Worm (Caenorhabditis elegans) whole organism, young adult: ENCODE data around the gene fut-5.

Experiments used
- B0019.2 ChIP-seq: fragments of 200-800 bp; sonication (Bioruptor generic); conservative IDR thresholded peaks from 2 replicates; pipeline ENCODE4 v1.3.6; 2022; ENCODE audit warnings: missing genetic modification reagents, missing genetic modification characterization, missing compliant biosample characterization
- B0336.3 ChIP-seq: fragments of 200-800 bp; sonication (Bioruptor generic); IDR thresholded peaks from 2 replicates; pipeline ENCODE4 v1.3.6; 2022; ENCODE audit warnings: missing genetic modification characterization, missing compliant biosample characterization
- D2030.7 ChIP-seq: fragments of 200-800 bp; sonication (Bioruptor generic); IDR thresholded peaks from 2 replicates; pipeline ENCODE4 v1.3.6; 2022; ENCODE audit warnings: missing genetic modification reagents, missing genetic modification characterization, missing compliant biosample characterization
- F22D6.2 ChIP-seq: sonication (generic microtip); optimal IDR thresholded peaks from 2 replicates; lab custom pipeline; 2016; ENCODE audit warnings: mild to moderate bottlenecking, missing genetic modification characterization, missing compliant biosample characterization
- F49E8.2 ChIP-seq: sonication (generic microtip); optimal IDR thresholded peaks from 3 replicates; lab custom pipeline; 2017; ENCODE audit warnings: missing genetic modification characterization, mild to moderate bottlenecking, missing compliant biosample characterization, antibody characterized with exemption, moderate library complexity; ENCODE audit not compliant: insufficient read depth
- F55B11.4 ChIP-seq: sonication (generic microtip); optimal IDR thresholded peaks from 2 replicates; lab custom pipeline; 2016; ENCODE audit warnings: missing compliant biosample characterization, missing genetic modification characterization, borderline replicate concordance; ENCODE audit not compliant: insufficient read depth
- K11D2.4 ChIP-seq: fragments of 200-800 bp; sonication (Bioruptor generic); IDR thresholded peaks from 2 replicates; pipeline ENCODE4 v1.3.6; 2022; ENCODE audit warnings: missing genetic modification reagents, missing genetic modification characterization, missing compliant biosample characterization
- Y53G8AR.9 ChIP-seq: fragments of 200-800 bp; sonication (Bioruptor generic); conservative IDR thresholded peaks from 2 replicates; pipeline ENCODE4 v1.3.6; 2022; ENCODE audit warnings: missing genetic modification reagents, missing genetic modification characterization, missing compliant biosample characterization
- attf-5 ChIP-seq: fragments of 200-800 bp; sonication (Bioruptor generic); optimal IDR thresholded peaks from 2 replicates; lab custom pipeline; 2018; ENCODE audit warnings: mild to moderate bottlenecking, missing genetic modification characterization, missing compliant biosample characterization
- cebp-2 ChIP-seq: fragments of 200-800 bp; sonication (Bioruptor generic); IDR thresholded peaks from 2 replicates; pipeline ENCODE4 v1.3.6; 2022; ENCODE audit warnings: missing genetic modification characterization, missing compliant biosample characterization
- ceh-27 ChIP-seq: fragments of 200-800 bp; sonication (Bioruptor generic); optimal IDR thresholded peaks from 2 replicates; lab custom pipeline; 2018; ENCODE audit warnings: mild to moderate bottlenecking, missing genetic modification characterization, moderate library complexity, missing compliant biosample characterization
- ceh-58 ChIP-seq: fragments of 200-800 bp; sonication (Bioruptor generic); IDR thresholded peaks from 2 replicates; pipeline ENCODE4 v1.3.6; 2022; ENCODE audit warnings: missing genetic modification characterization, missing compliant biosample characterization
- ceh-91 ChIP-seq: fragments of 200-800 bp; sonication (Bioruptor generic); IDR thresholded peaks from 2 replicates; pipeline ENCODE4 v1.3.6; 2022; ENCODE audit warnings: missing genetic modification reagents, missing genetic modification characterization, missing compliant biosample characterization
- dox-1 ChIP-seq: fragments of 200-800 bp; sonication (Bioruptor generic); IDR thresholded peaks from 2 replicates; pipeline ENCODE4 v1.3.6; 2022; ENCODE audit warnings: missing genetic modification reagents, missing genetic modification characterization, missing compliant biosample characterization
- efl-1 ChIP-seq: fragments of 150-350 bp; optimal IDR thresholded peaks from 2 replicates; lab custom pipeline; 2014; ENCODE audit warnings: missing biosample characterization, missing genetic modification reagents, missing genetic modification characterization
- egl-18 ChIP-seq: fragments of 200-800 bp; sonication (Bioruptor generic); IDR thresholded peaks from 2 replicates; pipeline ENCODE4 v1.3.6; 2022; ENCODE audit warnings: missing genetic modification reagents, missing genetic modification characterization, missing compliant biosample characterization
- egl-44 ChIP-seq: fragments of 200-800 bp; sonication (Bioruptor generic); IDR thresholded peaks from 2 replicates; pipeline ENCODE4 v1.3.6; 2022; ENCODE audit warnings: missing genetic modification reagents, missing genetic modification characterization, missing compliant biosample characterization
- ets-4 ChIP-seq: fragments of 200-800 bp; sonication (Bioruptor generic); optimal IDR thresholded peaks from 2 replicates; lab custom pipeline; 2018; ENCODE audit warnings: mild to moderate bottlenecking, missing genetic modification characterization, missing compliant biosample characterization
- fkh-3 ChIP-seq: sonication (generic microtip); optimal IDR thresholded peaks from 2 replicates; lab custom pipeline; 2016; ENCODE audit warnings: mild to moderate bottlenecking, missing genetic modification characterization, missing compliant biosample characterization
- hmg-1.2 ChIP-seq: fragments of 200-800 bp; sonication (Bioruptor generic); IDR thresholded peaks from 2 replicates; pipeline ENCODE4 v1.3.6; 2022; ENCODE audit warnings: missing genetic modification reagents, missing genetic modification characterization, missing compliant biosample characterization
- lin-26 ChIP-seq: fragments of 200-800 bp; sonication (Bioruptor generic); IDR thresholded peaks from 2 replicates; pipeline ENCODE4 v1.3.6; 2022; ENCODE audit warnings: missing genetic modification reagents, missing genetic modification characterization, missing compliant biosample characterization
- lsl-1 ChIP-seq: fragments of 200-800 bp; sonication (Bioruptor generic); optimal IDR thresholded peaks from 2 replicates; lab custom pipeline; 2018; ENCODE audit warnings: mild to moderate bottlenecking, missing genetic modification characterization, moderate library complexity, missing compliant biosample characterization
- nfya-1 ChIP-seq: sonication (generic microtip); optimal IDR thresholded peaks from 2 replicates; lab custom pipeline; 2017; ENCODE audit warnings: antibody characterized with exemption, missing compliant biosample characterization, missing genetic modification characterization, borderline replicate concordance; ENCODE audit not compliant: insufficient read depth
- nfya-2 ChIP-seq: fragments of 200-800 bp; sonication (Bioruptor generic); IDR thresholded peaks from 2 replicates; pipeline ENCODE4 v1.3.6; 2022; ENCODE audit warnings: missing genetic modification reagents, missing genetic modification characterization, missing compliant biosample characterization
- nhr-27 ChIP-seq: fragments of 200-800 bp; sonication (Bioruptor generic); optimal IDR thresholded peaks from 2 replicates; lab custom pipeline; 2018; ENCODE audit warnings: mild to moderate bottlenecking, missing genetic modification characterization, moderate library complexity, missing compliant biosample characterization
- rec-8 ChIP-seq, 2 experiments: sonication (generic microtip); optimal IDR thresholded peaks; 2 replicates each; lab custom pipeline; 2016; ENCODE audit warnings: mild to moderate bottlenecking in 2 of 2, missing genetic modification characterization in 2 of 2, missing genetic modification reagents in 2 of 2, missing genotype in 2 of 2, missing biosample characterization in 1 of 2, missing compliant biosample characterization in 1 of 2, moderate library complexity in 1 of 2
- repo-1 ChIP-seq: sonication (generic microtip); optimal IDR thresholded peaks from 2 replicates; lab custom pipeline; 2017; ENCODE audit warnings: mild to moderate bottlenecking, missing genetic modification characterization, missing compliant biosample characterization
- sdz-38 ChIP-seq: sonication (generic microtip); optimal IDR thresholded peaks from 2 replicates; lab custom pipeline; 2016; ENCODE audit warnings: missing genotype, missing genetic modification characterization, missing compliant biosample characterization
- snpc-3.4 ChIP-seq: sonication (generic microtip); optimal IDR thresholded peaks from 2 replicates; lab custom pipeline; 2017; ENCODE audit warnings: missing genetic modification characterization, mild to moderate bottlenecking, missing compliant biosample characterization, antibody characterized with exemption, moderate library complexity, missing genotype, missing genetic modification reagents
- snpc-4 ChIP-seq, 5 experiments: fragments of 150-350 bp in 1 of 5; sonication (generic microtip) in 4 of 5; optimal IDR thresholded peaks; 2 replicates each; lab custom pipeline; 2014 to 2018; ENCODE audit warnings: missing genetic modification characterization in 5 of 5, missing biosample characterization in 3 of 5, antibody characterized with exemption in 2 of 5, mild to moderate bottlenecking in 2 of 5, missing compliant biosample characterization in 2 of 5, missing genotype in 2 of 5, moderate library complexity in 2 of 5, missing genetic modification reagents in 1 of 5
- somi-1 ChIP-seq: fragments of 200-800 bp; sonication (Bioruptor generic); optimal IDR thresholded peaks from 2 replicates; lab custom pipeline; 2018; ENCODE audit warnings: mild to moderate bottlenecking, missing genetic modification characterization, missing compliant biosample characterization
- sptf-2 ChIP-seq: fragments of 200-800 bp; sonication (Bioruptor generic); optimal IDR thresholded peaks from 2 replicates; lab custom pipeline; 2018; ENCODE audit warnings: mild to moderate bottlenecking, missing genetic modification characterization, missing compliant biosample characterization
- tbx-9 ChIP-seq: sonication (generic microtip); optimal IDR thresholded peaks from 2 replicates; lab custom pipeline; 2016; ENCODE audit warnings: borderline replicate concordance, missing genetic modification characterization, inconsistent platforms, missing compliant biosample characterization
- tlf-1 ChIP-seq: fragments of 200-800 bp; sonication (Bioruptor generic); optimal IDR thresholded peaks from 2 replicates; lab custom pipeline; 2018; ENCODE audit warnings: mild to moderate bottlenecking, missing genetic modification characterization, missing compliant biosample characterization
- zim-3 ChIP-seq: sonication (generic microtip); optimal IDR thresholded peaks from 2 replicates; lab custom pipeline; 2017; ENCODE audit warnings: mild to moderate bottlenecking, missing genetic modification characterization, moderate library complexity, missing compliant biosample characterization
- ztf-22 ChIP-seq: fragments of 200-800 bp; sonication (Bioruptor generic); optimal IDR thresholded peaks from 2 replicates; lab custom pipeline; 2018; ENCODE audit warnings: mild to moderate bottlenecking, missing genetic modification characterization, moderate library complexity, missing compliant biosample characterization

Gene fut-5

DNA sequence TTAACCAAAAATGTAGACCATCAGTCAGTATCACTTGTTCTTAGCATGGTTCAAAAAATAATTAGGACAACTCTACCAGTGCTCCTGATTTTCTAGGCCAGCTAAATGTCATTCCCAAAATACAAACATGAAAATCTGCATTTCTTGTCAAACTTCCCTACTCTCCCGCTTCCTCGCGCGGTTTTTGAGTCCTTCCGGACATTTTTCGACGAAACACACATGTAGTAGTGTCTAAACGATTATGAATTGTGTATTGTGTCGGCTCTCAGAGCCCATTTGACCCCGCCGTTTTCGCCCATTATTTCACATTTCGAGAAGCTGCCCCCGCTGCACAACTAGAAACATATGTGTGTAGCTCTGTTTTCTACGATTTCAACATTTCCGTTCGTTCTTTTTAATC lies 40.9 kb downstream of the fut-5 start, which contains the start of gene F35D11.1:
Gene F35D11.1, plus strand, starts transcription at position 301 of the 400 bp plus-strand sequence.
- TF ChIP-seq somi-1 (GFP tag; lab: Kevin White, UChicago) (no peak), ceh-58 (GFP tag; lab: Robert Waterston, UW) (no peak), nfya-2 (GFP tag; lab: Robert Waterston, UW) (no peak), D2030.7 (no peak), tbx-9 (tag; lab: Kevin White, UChicago) (no peak), ets-4 (GFP tag; lab: Kevin White, UChicago) (no peak), efl-1 (GFP tag; lab: Kevin White, UChicago) (no peak), egl-18 (GFP tag; lab: Robert Waterston, UW) (no peak), ceh-27 (GFP tag; lab: Kevin White, UChicago) (no peak), sptf-2 (GFP tag; lab: Kevin White, UChicago) (no peak), sdz-38 (tag; lab: Kevin White, UChicago) (no peak)

DNA sequence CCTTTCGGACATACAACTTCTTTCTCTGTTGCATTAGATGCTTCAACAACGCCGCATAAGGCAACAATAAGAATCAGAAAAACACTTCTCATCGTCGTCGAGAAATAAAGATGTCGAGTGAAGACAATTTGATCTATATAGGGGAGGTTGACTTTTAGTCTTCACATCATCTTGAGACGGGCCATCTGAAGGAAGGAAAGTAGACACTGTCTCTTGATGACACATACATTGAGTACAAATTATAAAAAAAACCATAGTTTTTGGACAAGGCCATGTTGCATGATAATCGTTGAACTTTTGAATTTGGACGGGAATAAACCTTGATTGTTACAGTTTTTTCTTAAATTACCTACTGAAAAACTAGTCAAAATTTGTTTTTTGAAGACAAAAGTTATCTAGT lies 45.8 kb downstream of the fut-5 start, which contains the start of gene clec-139:
Gene clec-139, minus strand, starts transcription at position 101 of the 400 bp plus-strand sequence.
- TF ChIP-seq hmg-1.2 (GFP tag; lab: Robert Waterston, UW) = no peak
- TF ChIP-seq K11D2.4 (GFP tag; lab: Robert Waterston, UW) = no peak
- TF ChIP-seq B0336.3 = no peak
- TF ChIP-seq snpc-4 (GFP tag; optimal IDR thresholded peaks at IDR 0.05; lab: Kevin White, UChicago) = no peak
- TF ChIP-seq snpc-4 (tag; optimal IDR thresholded peaks at IDR 0.05; lab: Kevin White, UChicago) = no peak
- no peak for TF ChIP-seq attf-5 (GFP tag; lab: Kevin White, UChicago)
- TF ChIP-seq Y53G8AR.9 (GFP tag; lab: Robert Waterston, UW) = no peak
- no peak for TF ChIP-seq ceh-91 (GFP tag; lab: Robert Waterston, UW)
- TF ChIP-seq rec-8 (tag; optimal IDR thresholded peaks at IDR 0.05; lab: Kevin White, UChicago) = no peak
- TF ChIP-seq repo-1 = no peak
- TF ChIP-seq snpc-3.4 (tag; lab: Kevin White, UChicago) = no peak
- TF ChIP-seq F22D6.2 (tag; lab: Kevin White, UChicago) = no peak
- no peak for TF ChIP-seq lin-26 (GFP tag; lab: Robert Waterston, UW)
- TF ChIP-seq fkh-3 (tag; lab: Kevin White, UChicago) = no peak
- no peak for TF ChIP-seq lsl-1
- no peak for TF ChIP-seq B0019.2 (GFP tag; lab: Robert Waterston, UW)
- no peak for TF ChIP-seq nhr-27
- TF ChIP-seq F55B11.4 (tag; lab: Kevin White, UChicago) = no peak

DNA sequence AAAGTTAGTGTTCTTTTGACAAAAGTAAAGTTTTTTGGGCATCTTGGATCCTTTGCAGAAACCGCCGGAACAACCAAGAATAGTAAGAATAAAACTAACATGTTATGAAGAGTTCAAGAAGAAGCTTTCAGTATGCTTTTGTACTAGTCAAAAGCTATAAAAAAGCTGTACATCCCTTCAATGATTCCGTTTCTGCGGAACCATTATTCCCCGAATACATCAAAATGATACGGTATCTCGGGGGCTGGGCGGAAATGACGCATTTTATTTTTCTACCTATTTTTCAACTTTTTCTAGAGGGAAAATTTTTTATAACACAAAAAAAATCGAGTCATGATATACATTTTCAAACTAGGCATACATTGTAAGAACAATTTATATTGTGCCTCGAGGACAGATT lies 47.8 kb downstream of the fut-5 start, which contains the start of gene clec-138:
Gene clec-138, minus strand, starts transcription at position 101 of the 400 bp plus-strand sequence.
- no peak for TF ChIP-seq sdz-38 (tag; lab: Kevin White, UChicago)
- no peak for TF ChIP-seq tlf-1 (GFP tag; lab: Kevin White, UChicago)
- no peak for TF ChIP-seq dox-1
- no peak for TF ChIP-seq egl-44 (GFP tag; lab: Robert Waterston, UW)
- TF ChIP-seq zim-3 (tag; lab: Kevin White, UChicago) = no peak
- TF ChIP-seq snpc-4 (GFP tag; optimal IDR thresholded peaks at IDR 0.05; lab: Kevin White, UChicago) = no peak
- TF ChIP-seq snpc-4 (tag; optimal IDR thresholded peaks at IDR 0.05; lab: Kevin White, UChicago) = no peak
- TF ChIP-seq F49E8.2 (tag; lab: Kevin White, UChicago) = no peak
- TF ChIP-seq ztf-22 (GFP tag; lab: Kevin White, UChicago) = no peak
- no peak for TF ChIP-seq nfya-1
- TF ChIP-seq hmg-1.2 (GFP tag; lab: Robert Waterston, UW) = no peak
- no peak for TF ChIP-seq cebp-2
